Worm (Caenorhabditis elegans) whole organism, L1 larva: ENCODE results near the gene ptr-16.

Experiments used
- aha-1 ChIP-seq: fragments of 150-350 bp; optimal IDR thresholded peaks from 2 replicates; lab custom pipeline; 2014; ENCODE audit warnings: missing biosample characterization, missing genetic modification characterization
- ama-1 ChIP-seq: fragments of 150-350 bp; optimal IDR thresholded peaks from 2 replicates; lab custom pipeline; 2014
- ceh-8 ChIP-seq: fragments of 200-800 bp; sonication (Bioruptor generic); optimal IDR thresholded peaks from 2 replicates; lab custom pipeline; 2018; ENCODE audit warnings: mild to moderate bottlenecking, missing genetic modification characterization, moderate library complexity, missing compliant biosample characterization
- elt-2 ChIP-seq: sonication (generic microtip); optimal IDR thresholded peaks from 2 replicates; lab custom pipeline; 2016; ENCODE audit warnings: missing genetic modification characterization, mild to moderate bottlenecking, inconsistent platforms, missing compliant biosample characterization, missing genetic modification reagents
- fos-1 ChIP-seq: fragments of 150-350 bp; optimal IDR thresholded peaks from 2 replicates; lab custom pipeline; 2014; ENCODE audit warnings: missing biosample characterization, missing genetic modification characterization
- lin-35 ChIP-seq, 2 experiments: fragments of 150-350 bp; optimal IDR thresholded peaks; 2 replicates each; lab custom pipeline; 2014; ENCODE audit warnings: missing biosample characterization in 2 of 2, missing genetic modification characterization in 2 of 2, missing genetic modification reagents in 2 of 2
- nhr-11 ChIP-seq: fragments of 150-350 bp; optimal IDR thresholded peaks from 2 replicates; lab custom pipeline; 2014; ENCODE audit warnings: missing biosample characterization, missing genetic modification characterization
- nhr-12 ChIP-seq: sonication (generic microtip); optimal IDR thresholded peaks from 2 replicates; lab custom pipeline; 2017; ENCODE audit warnings: missing biosample characterization, missing genetic modification characterization
- nhr-71 ChIP-seq: sonication (generic microtip); optimal IDR thresholded peaks from 2 replicates; lab custom pipeline; 2016; ENCODE audit warnings: mild to moderate bottlenecking, missing genetic modification characterization, moderate library complexity, missing compliant biosample characterization
- snpc-4 ChIP-seq: fragments of 150-350 bp; optimal IDR thresholded peaks from 2 replicates; lab custom pipeline; 2014; ENCODE audit warnings: missing biosample characterization, missing genetic modification characterization
- tbx-2 ChIP-seq: sonication (generic microtip); optimal IDR thresholded peaks from 2 replicates; lab custom pipeline; 2016; ENCODE audit warnings: missing genetic modification characterization, missing compliant biosample characterization
- tlp-1 ChIP-seq: fragments of 150-350 bp; optimal IDR thresholded peaks from 2 replicates; lab custom pipeline; 2014; ENCODE audit warnings: missing biosample characterization, missing genetic modification characterization
- unc-86 ChIP-seq: sonication (generic microtip); optimal IDR thresholded peaks from 2 replicates; lab custom pipeline; 2016; ENCODE audit warnings: missing genetic modification characterization, missing compliant biosample characterization
- zag-1 ChIP-seq: fragments of 150-350 bp; optimal IDR thresholded peaks from 2 replicates; lab custom pipeline; 2014; ENCODE audit warnings: missing biosample characterization, missing genetic modification characterization

- TF ChIP-seq zag-1 (tag; lab: Kevin White, UChicago): no peak
- no peak for TF ChIP-seq tlp-1
- no peak for TF ChIP-seq ceh-8 (GFP tag; lab: Kevin White, UChicago)
- no peak for TF ChIP-seq fos-1 (tag; lab: Kevin White, UChicago)
- no peak for TF ChIP-seq unc-86 (tag; lab: Kevin White, UChicago)
- TF ChIP-seq snpc-4 (tag; lab: Kevin White, UChicago): no peak
- TF ChIP-seq nhr-11: no peak
- TF ChIP-seq aha-1: no peak
- no peak for TF ChIP-seq nhr-12 (tag; lab: Kevin White, UChicago)
- TF ChIP-seq ama-1 (lab: Kevin White, UChicago): no peak
- TF ChIP-seq tbx-2 (tag; lab: Kevin White, UChicago): no peak
- TF ChIP-seq nhr-71 (tag; lab: Kevin White, UChicago): no peak
- TF ChIP-seq lin-35 (GFP tag; optimal IDR thresholded peaks at IDR 0.05; lab: Kevin White, UChicago): no peak
- TF ChIP-seq elt-2 (tag; lab: Kevin White, UChicago): no peak
These were observed 12.8 kb upstream of the ptr-16 start for ce11 chrV:1152736-1153135.
